Fruit fly (Drosophila melanogaster) whole organism, pupa: ENCODE data around the gene CG11760.
A peak's percentile ranks its signal among the peaks of the same experiment; 100 is the strongest.

Experiments used
- CG10348 ChIP-seq: fragments of 200-800 bp; sonication (Bioruptor generic); IDR thresholded peaks from 2 replicates; pipeline ENCODE4 v1.3.6; 2022; ENCODE audit warnings: missing biosample characterization, missing genetic modification characterization
- CG12605 ChIP-seq: fragments of 200-800 bp; sonication (Bioruptor generic); IDR thresholded peaks from 2 replicates; pipeline ENCODE4 v1.3.6; 2022; ENCODE audit warnings: missing biosample characterization, missing genetic modification characterization
- CG13204 ChIP-seq: fragments of 200-800 bp; sonication (Bioruptor generic); optimal IDR thresholded peaks from 2 replicates; lab custom pipeline; 2018; ENCODE audit warnings: missing biosample characterization, mild to moderate bottlenecking, missing genetic modification characterization, moderate library complexity
- CG14655 ChIP-seq: fragments of 200-800 bp; sonication (Bioruptor generic); optimal IDR thresholded peaks from 3 replicates; lab custom pipeline; 2017; ENCODE audit warnings: mild to moderate bottlenecking, missing biosample characterization, missing genetic modification reagents, missing genetic modification characterization
- CG15710 ChIP-seq: fragments of 200-800 bp; sonication (Bioruptor generic); optimal IDR thresholded peaks from 2 replicates; lab custom pipeline; 2018; ENCODE audit warnings: missing biosample characterization, mild to moderate bottlenecking, missing genetic modification characterization, moderate library complexity
- CG17806 ChIP-seq: fragments of 200-800 bp; sonication (Bioruptor generic); optimal IDR thresholded peaks from 2 replicates; lab custom pipeline; 2018; ENCODE audit warnings: missing biosample characterization, mild to moderate bottlenecking, missing genetic modification characterization, moderate library complexity
- CG32121 ChIP-seq: fragments of 200-800 bp; sonication (Bioruptor generic); IDR thresholded peaks from 2 replicates; pipeline ENCODE4 v1.3.6; 2022; ENCODE audit warnings: missing biosample characterization, missing genetic modification characterization
- CG34367 ChIP-seq: fragments of 200-800 bp; sonication (Bioruptor generic); optimal IDR thresholded peaks from 2 replicates; lab custom pipeline; 2018; ENCODE audit warnings: missing biosample characterization, mild to moderate bottlenecking, missing genetic modification characterization
- CG4496 ChIP-seq: fragments of 200-800 bp; sonication (Bioruptor generic); IDR thresholded peaks from 3 replicates; pipeline ENCODE4 v1.3.6; 2022; ENCODE audit warnings: missing biosample characterization, missing genetic modification characterization
- CG8159 ChIP-seq: fragments of 200-800 bp; sonication (Bioruptor generic); optimal IDR thresholded peaks from 3 replicates; lab custom pipeline; 2018; ENCODE audit warnings: missing biosample characterization, mild to moderate bottlenecking, missing genetic modification characterization, moderate library complexity
- CG8301 ChIP-seq: fragments of 200-800 bp; sonication (Bioruptor generic); optimal IDR thresholded peaks from 2 replicates; lab custom pipeline; 2018; ENCODE audit warnings: missing biosample characterization, mild to moderate bottlenecking, missing genetic modification characterization
- CG9948 ChIP-seq: fragments of 200-800 bp; sonication (Bioruptor generic); optimal IDR thresholded peaks from 2 replicates; lab custom pipeline; 2018; ENCODE audit warnings: missing biosample characterization, mild to moderate bottlenecking, missing genetic modification characterization, moderate library complexity
- D1 ChIP-seq: fragments of 200-800 bp; sonication (Bioruptor generic); optimal IDR thresholded peaks from 2 replicates; lab custom pipeline; 2018; ENCODE audit warnings: missing biosample characterization, mild to moderate bottlenecking, missing genetic modification characterization, moderate library complexity
- EcR ChIP-seq: fragments of 200-800 bp; sonication (Bioruptor generic); optimal IDR thresholded peaks from 3 replicates; lab custom pipeline; 2019; ENCODE audit warnings: missing biosample characterization, missing genetic modification characterization, mild to moderate bottlenecking, moderate library complexity, missing genetic modification reagents
- Ets98B ChIP-seq: fragments of 200-800 bp; sonication (Bioruptor generic); IDR thresholded peaks from 2 replicates; pipeline ENCODE4 v1.3.6; 2022; ENCODE audit warnings: missing biosample characterization, missing genetic modification characterization
- Pif1A ChIP-seq: fragments of 200-800 bp; sonication (Bioruptor generic); optimal IDR thresholded peaks from 3 replicates; lab custom pipeline; 2016; ENCODE audit warnings: missing biosample characterization, missing genetic modification characterization
- Pif1B ChIP-seq: fragments of 200-800 bp; sonication (Bioruptor generic); optimal IDR thresholded peaks from 3 replicates; lab custom pipeline; 2016; ENCODE audit warnings: missing biosample characterization, missing genetic modification characterization
- Snoo ChIP-seq: fragments of 200-800 bp; sonication (Bioruptor generic); optimal IDR thresholded peaks from 3 replicates; lab custom pipeline; 2017; ENCODE audit warnings: missing biosample characterization, mild to moderate bottlenecking, missing genetic modification characterization, inconsistent platforms
- fd96Ca ChIP-seq: fragments of 200-800 bp; sonication (Bioruptor generic); IDR thresholded peaks from 3 replicates; pipeline ENCODE4 v1.3.6; 2022; ENCODE audit warnings: missing biosample characterization, missing genetic modification characterization
- gl ChIP-seq: fragments of 200-800 bp; sonication (Bioruptor generic); optimal IDR thresholded peaks from 2 replicates; lab custom pipeline; 2018; ENCODE audit warnings: missing biosample characterization, mild to moderate bottlenecking, missing genetic modification characterization
- rn ChIP-seq: fragments of 200-800 bp; sonication (Bioruptor generic); IDR thresholded peaks from 2 replicates; pipeline ENCODE4 v1.3.6; 2022; ENCODE audit warnings: missing biosample characterization, missing genetic modification characterization

Gene CG11760

DNA sequence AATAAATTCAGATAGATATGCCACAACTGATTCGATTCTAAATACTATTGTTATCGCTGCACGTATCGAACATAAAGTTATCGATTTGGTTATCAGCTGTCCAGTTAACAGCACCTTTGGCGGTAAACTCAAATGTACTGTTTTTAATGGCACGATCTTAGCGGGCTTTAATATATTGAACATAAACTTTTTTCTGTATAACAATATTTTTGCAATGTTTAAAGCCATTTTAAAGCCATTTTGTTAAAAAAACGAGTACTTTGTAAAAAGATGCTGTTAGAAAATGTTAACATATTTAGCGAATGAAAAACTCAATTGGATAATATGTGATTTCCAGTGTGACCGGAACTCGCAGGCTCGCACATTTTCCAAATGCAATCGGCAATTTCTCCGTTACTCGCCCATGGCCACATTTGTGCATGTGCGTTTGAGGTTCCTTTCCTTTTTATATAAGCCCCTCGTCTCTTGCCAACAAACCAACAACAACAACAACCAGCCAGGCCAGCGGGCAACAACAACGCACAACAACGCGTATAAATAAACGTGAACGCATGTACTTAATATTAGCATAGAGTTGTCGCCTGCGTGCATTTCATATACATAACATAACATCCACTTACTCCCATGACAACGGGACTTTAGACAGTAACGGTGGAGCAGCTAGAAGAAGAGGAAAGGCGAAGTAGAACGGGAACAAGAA is 3.0 kb upstream of the CG11760 start, which contains the start of gene TMEM216:
Gene TMEM216 (plus strand): TSS at position 393 of the 700 bp plus-strand sequence.
- TF ChIP-seq CG15710 (tag; lab: Kevin White, UChicago), result no peak
- no peak for TF ChIP-seq CG17806 (tag; lab: Kevin White, UChicago)
- TF ChIP-seq D1 (tag; lab: Kevin White, UChicago), result no peak
- TF ChIP-seq fd96Ca (GFP tag; lab: Robert Waterston, UW), result no peak
- TF ChIP-seq Snoo (tag; lab: Kevin White, UChicago), result no peak
- TF ChIP-seq CG14655 (GFP tag; lab: Kevin White, UChicago), result no peak
- 0 out of 3 replicates have a peak, but pooled peaks have one; percentile 17 for TF ChIP-seq CG4496 (GFP tag; lab: Robert Waterston, UW)
- TF ChIP-seq EcR (GFP tag; lab: Kevin White, UChicago), result peak; percentile 2
- peak; percentile 28 for TF ChIP-seq gl (tag; lab: Kevin White, UChicago)
- TF ChIP-seq, all 21 proteins: peak for 3

DNA sequence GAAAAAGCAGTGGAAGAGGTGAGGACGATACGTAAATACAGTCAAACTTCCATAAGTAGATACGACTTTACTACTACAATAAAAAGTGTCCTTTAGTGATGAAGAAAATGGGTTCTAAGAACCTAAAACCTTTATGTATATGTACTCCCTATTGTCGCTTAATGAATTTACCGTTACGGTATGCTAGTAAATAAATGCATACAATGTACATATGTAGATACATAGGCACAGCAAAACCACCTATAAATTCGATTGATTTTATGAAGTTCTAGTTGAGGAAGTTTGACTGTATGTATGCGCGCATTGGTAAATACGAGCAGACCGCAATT is 2.5 kb upstream of the CG11760 start:
- TF ChIP-seq CG14655 (GFP tag; lab: Kevin White, UChicago) (no peak), CG4496 (GFP tag; lab: Robert Waterston, UW) (no peak), CG17806 (tag; lab: Kevin White, UChicago) (peak; percentile 19), CG9948 (peak; percentile 30), CG8301 (peak; percentile 11), CG15710 (tag; lab: Kevin White, UChicago) (peak; percentile 4)

DNA sequence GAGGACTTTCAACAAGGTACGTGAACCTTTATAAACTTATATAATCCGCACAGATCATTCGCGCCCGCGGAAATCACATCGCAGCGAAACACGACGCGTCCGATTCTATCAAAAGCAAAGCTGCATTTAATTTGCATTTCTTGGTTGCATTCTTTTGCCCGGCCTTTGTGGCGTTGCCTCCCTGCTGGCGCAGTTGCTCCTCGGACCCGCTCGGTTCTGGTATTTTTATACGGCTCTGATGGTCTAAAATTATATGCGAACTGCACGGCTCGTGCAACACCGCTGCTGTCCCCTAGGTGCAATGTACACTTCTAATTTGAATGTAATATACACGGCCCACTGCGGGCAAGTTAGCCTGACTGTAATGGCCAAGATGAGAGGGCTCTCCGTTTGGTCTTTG is 642 bp upstream of the CG11760 start, which contains the start of gene Cks85A:
Gene Cks85A (minus strand): TSS at position 101 of the 400 bp plus-strand sequence.
- TF ChIP-seq Snoo (tag; lab: Kevin White, UChicago) (no peak), CG8159 (no peak), CG17806 (tag; lab: Kevin White, UChicago) (no peak), fd96Ca (GFP tag; lab: Robert Waterston, UW) (no peak), Ets98B (GFP tag; lab: Robert Waterston, UW) (no peak; the same call in 1 of the 2 replicates)

DNA sequence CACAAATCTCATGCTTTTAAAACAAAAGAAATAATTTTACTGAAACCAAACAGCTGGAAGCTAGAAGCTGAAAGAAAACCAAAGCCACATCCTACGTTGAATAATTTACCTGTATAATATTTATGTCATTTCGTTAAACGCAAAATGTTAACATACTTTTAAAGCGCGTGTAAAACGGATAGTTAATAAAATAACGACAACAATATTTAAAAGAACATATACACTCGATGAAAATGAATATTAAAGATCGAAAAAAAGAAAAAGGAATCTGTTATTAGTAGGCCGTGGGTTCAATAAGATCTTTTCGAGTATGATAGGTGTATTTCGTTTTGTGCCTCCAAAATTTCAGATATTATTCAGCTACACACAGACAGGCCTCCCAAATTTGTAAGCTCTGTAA is 2.1 kb downstream of the CG11760 start, which contains the start of gene CG8136:
Gene CG8136 (plus strand): TSS at position 301 of the 400 bp plus-strand sequence.
- TF ChIP-seq gl (tag; lab: Kevin White, UChicago) (no peak), Pif1B (GFP tag; lab: Kevin White, UChicago) (no peak), CG12605 (GFP tag; lab: Robert Waterston, UW) (no peak), CG9948 (no peak), CG10348 (no peak), Ets98B (GFP tag; lab: Robert Waterston, UW) (no peak), CG4496 (GFP tag; lab: Robert Waterston, UW) (no peak), CG15710 (tag; lab: Kevin White, UChicago) (no peak), rn (no peak), fd96Ca (GFP tag; lab: Robert Waterston, UW) (no peak), CG17806 (tag; lab: Kevin White, UChicago) (no peak), Pif1A (no peak), CG32121 (GFP tag; lab: Robert Waterston, UW) (no peak), D1 (tag; lab: Kevin White, UChicago) (no peak), CG13204 (GFP tag; lab: Kevin White, UChicago) (no peak), CG14655 (GFP tag; lab: Kevin White, UChicago) (no peak), CG8301 (no peak)

DNA sequence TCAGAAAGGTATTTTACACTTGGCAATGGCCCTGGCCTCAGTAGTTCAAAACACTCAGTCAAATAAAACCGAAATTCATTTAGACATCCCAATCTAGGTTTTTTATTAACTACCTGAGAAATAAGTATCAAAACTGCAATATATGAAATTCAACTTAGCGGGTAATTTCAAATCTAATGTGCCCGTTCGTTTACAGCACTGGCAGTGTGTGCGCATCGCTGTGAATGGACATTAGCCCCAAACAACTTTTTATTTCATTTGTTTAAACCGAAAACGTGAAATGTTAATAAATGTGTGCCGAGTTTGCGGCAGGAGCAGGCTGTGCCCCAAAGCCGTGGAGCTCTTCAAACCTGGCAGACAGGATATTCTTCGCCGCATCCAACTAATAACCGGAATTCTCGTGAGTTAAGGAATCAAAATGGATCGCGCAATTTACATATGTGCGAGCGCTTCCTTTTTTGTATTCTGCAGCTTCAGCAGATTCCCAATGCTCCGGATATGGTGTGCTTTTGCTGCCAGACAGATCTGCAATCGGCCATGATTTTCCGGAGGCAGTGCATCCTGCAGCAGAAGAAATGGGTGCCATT is 4.1 kb downstream of the CG11760 start, which contains the start of gene nom:
Gene nom (plus strand): TSS at position 213 of the 587 bp plus-strand sequence.
- TF ChIP-seq CG8159 (no peak), CG17806 (tag; lab: Kevin White, UChicago) (no peak), CG13204 (GFP tag; lab: Kevin White, UChicago) (no peak), CG14655 (GFP tag; lab: Kevin White, UChicago) (no peak), rn (no peak), CG10348 (no peak), Pif1A (no peak), Snoo (tag; lab: Kevin White, UChicago) (no peak), fd96Ca (GFP tag; lab: Robert Waterston, UW) (no peak)

- TF ChIP-seq Pif1B (GFP tag; lab: Kevin White, UChicago) (no peak), CG10348 (no peak), Snoo (tag; lab: Kevin White, UChicago) (no peak), CG8159 (no peak), CG4496 (GFP tag; lab: Robert Waterston, UW) (no peak), EcR (GFP tag; lab: Kevin White, UChicago) (no peak), CG13204 (GFP tag; lab: Kevin White, UChicago) (no peak), CG9948 (no peak), CG34367 (no peak), CG14655 (GFP tag; lab: Kevin White, UChicago) (no peak), Ets98B (GFP tag; lab: Robert Waterston, UW) (no peak), fd96Ca (GFP tag; lab: Robert Waterston, UW) (no peak)
Measured at dm6 chr3R:8725179-8725578, 6.2 kb downstream of the CG11760 start, which contains the start of gene ouib. Gene ouib (plus strand): TSS chr3R:8725479.
